Fruit fly (Drosophila melanogaster) whole organism, pupa: ENCODE measurements around the gene Tsen2.

Source experiments
- CG10348 ChIP-seq: fragments of 200-800 bp; sonication (Bioruptor generic); IDR thresholded peaks from 2 replicates; pipeline ENCODE4 v1.3.6; 2022; ENCODE audit warnings: missing biosample characterization, missing genetic modification characterization
- CG12605 ChIP-seq: fragments of 200-800 bp; sonication (Bioruptor generic); IDR thresholded peaks from 2 replicates; pipeline ENCODE4 v1.3.6; 2022; ENCODE audit warnings: missing biosample characterization, missing genetic modification characterization
- CG15710 ChIP-seq: fragments of 200-800 bp; sonication (Bioruptor generic); optimal IDR thresholded peaks from 2 replicates; lab custom pipeline; 2018; ENCODE audit warnings: missing biosample characterization, mild to moderate bottlenecking, missing genetic modification characterization, moderate library complexity
- CG17806 ChIP-seq: fragments of 200-800 bp; sonication (Bioruptor generic); optimal IDR thresholded peaks from 2 replicates; lab custom pipeline; 2018; ENCODE audit warnings: missing biosample characterization, mild to moderate bottlenecking, missing genetic modification characterization, moderate library complexity
- CG32121 ChIP-seq: fragments of 200-800 bp; sonication (Bioruptor generic); IDR thresholded peaks from 2 replicates; pipeline ENCODE4 v1.3.6; 2022; ENCODE audit warnings: missing biosample characterization, missing genetic modification characterization
- CG34367 ChIP-seq: fragments of 200-800 bp; sonication (Bioruptor generic); optimal IDR thresholded peaks from 2 replicates; lab custom pipeline; 2018; ENCODE audit warnings: missing biosample characterization, mild to moderate bottlenecking, missing genetic modification characterization
- CG4496 ChIP-seq: fragments of 200-800 bp; sonication (Bioruptor generic); IDR thresholded peaks from 3 replicates; pipeline ENCODE4 v1.3.6; 2022; ENCODE audit warnings: missing biosample characterization, missing genetic modification characterization
- CG9948 ChIP-seq: fragments of 200-800 bp; sonication (Bioruptor generic); optimal IDR thresholded peaks from 2 replicates; lab custom pipeline; 2018; ENCODE audit warnings: missing biosample characterization, mild to moderate bottlenecking, missing genetic modification characterization, moderate library complexity
- D1 ChIP-seq: fragments of 200-800 bp; sonication (Bioruptor generic); optimal IDR thresholded peaks from 2 replicates; lab custom pipeline; 2018; ENCODE audit warnings: missing biosample characterization, mild to moderate bottlenecking, missing genetic modification characterization, moderate library complexity
- Pif1A ChIP-seq: fragments of 200-800 bp; sonication (Bioruptor generic); optimal IDR thresholded peaks from 3 replicates; lab custom pipeline; 2016; ENCODE audit warnings: missing biosample characterization, missing genetic modification characterization
- Pif1B ChIP-seq: fragments of 200-800 bp; sonication (Bioruptor generic); optimal IDR thresholded peaks from 3 replicates; lab custom pipeline; 2016; ENCODE audit warnings: missing biosample characterization, missing genetic modification characterization
- fd96Ca ChIP-seq: fragments of 200-800 bp; sonication (Bioruptor generic); IDR thresholded peaks from 3 replicates; pipeline ENCODE4 v1.3.6; 2022; ENCODE audit warnings: missing biosample characterization, missing genetic modification characterization

Gene Tsen2

DNA sequence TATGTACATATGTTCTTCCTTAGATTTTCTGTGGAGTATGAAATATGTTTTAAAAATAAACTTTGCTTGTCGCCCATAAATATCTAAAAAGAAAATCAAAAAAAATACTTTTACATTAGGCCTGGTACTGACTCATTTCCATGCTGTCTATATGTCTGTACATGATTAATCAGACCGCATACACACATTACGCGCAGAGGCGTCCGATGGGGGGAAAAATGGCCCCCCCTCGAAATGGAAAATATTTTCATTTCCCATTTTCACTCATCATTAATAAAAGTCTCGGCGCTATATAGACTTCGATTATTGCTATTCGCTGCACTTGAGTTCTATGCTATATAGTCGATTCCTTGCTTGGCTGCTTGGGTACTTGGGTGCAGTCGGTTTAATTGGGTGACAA, 32.3 kb downstream of the Tsen2 start:
- TF ChIP-seq CG9948 (tag; lab: Kevin White, UChicago) (no peak), Pif1B (GFP tag; lab: Kevin White, UChicago) (no peak), CG12605 (GFP tag; lab: Robert Waterston, UW) (no peak), Pif1A (GFP tag; lab: Kevin White, UChicago) (no peak)

DNA sequence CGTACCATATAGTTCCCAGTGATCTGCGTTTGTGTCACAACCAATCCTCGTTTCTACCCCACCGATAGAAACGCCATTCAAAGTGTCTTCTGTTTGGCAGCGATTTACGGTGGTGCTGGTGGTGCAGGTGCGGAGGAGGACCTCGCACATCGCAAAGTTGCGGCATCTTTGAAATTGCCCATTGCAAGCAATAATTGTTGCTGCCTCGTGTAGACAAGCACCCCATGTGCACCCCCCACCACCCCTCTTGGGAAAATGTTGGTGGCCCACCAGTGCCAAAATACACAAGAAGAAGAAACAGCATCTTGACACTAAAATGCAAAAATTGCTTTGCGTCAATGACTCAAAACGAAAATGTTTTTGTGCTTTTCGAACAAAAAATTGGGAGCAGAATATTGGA, 34.9 kb downstream of the Tsen2 start:
- no peak for TF ChIP-seq Pif1A (GFP tag; lab: Kevin White, UChicago)
- no peak for TF ChIP-seq CG15710
- TF ChIP-seq CG32121 (GFP tag; lab: Robert Waterston, UW) = peak; percentile 79
- TF ChIP-seq CG34367 (tag; lab: Kevin White, UChicago) = no peak
- no peak for TF ChIP-seq fd96Ca (GFP tag; lab: Robert Waterston, UW)
- TF ChIP-seq CG17806 (tag; lab: Kevin White, UChicago) = no peak
- TF ChIP-seq D1 = no peak
- TF ChIP-seq CG10348 (GFP tag; lab: Robert Waterston, UW) = no peak

DNA sequence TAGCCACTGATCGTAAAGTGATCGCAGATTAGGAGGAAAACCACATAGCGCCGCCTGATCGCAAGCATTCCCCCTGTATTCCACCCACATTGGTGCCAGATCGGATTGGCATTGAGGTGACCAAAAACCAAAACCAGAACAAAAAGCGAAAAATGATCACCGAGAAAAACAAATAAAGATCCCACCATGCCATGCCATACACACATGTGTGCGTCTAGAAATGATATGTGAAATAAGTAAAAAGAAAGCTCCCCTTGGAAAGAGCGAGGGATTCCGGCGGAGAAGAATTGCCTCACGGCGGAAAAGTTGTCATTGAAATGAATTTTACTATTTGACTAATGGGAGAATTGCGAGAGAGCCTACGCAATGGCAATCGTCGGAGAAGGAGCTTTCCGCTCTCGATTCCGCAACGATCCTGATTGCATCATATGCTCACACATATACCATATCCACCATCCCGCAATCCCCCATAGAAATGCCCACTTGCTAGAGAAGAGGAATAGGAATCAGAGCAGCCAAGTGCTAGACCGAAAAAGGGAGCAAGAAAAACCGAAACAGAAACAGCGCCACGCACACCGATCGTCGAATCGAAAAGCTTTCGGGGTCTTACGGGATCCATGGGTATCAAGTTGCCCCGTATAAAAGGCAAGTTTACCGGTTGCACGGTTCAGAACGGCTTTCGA, 36.6 kb downstream of the Tsen2 start, which contains the start of gene Mhc:
Mhc (plus strand) TSS at position 497 of the 683 bp plus-strand sequence.
- 0 out of 3 replicates have a peak, but pooled peaks have one; percentile 36 for TF ChIP-seq CG4496 (GFP tag; lab: Robert Waterston, UW)
- TF ChIP-seq CG12605 (GFP tag; lab: Robert Waterston, UW) = no peak
- TF ChIP-seq, all 21 proteins: peak for 1
